Worm (Caenorhabditis elegans) whole organism, young adult: ENCODE data around the gene sre-32.

ENCODE experiments used
- B0019.2 ChIP-seq: fragments of 200-800 bp; sonication (Bioruptor generic); conservative IDR thresholded peaks from 2 replicates; pipeline ENCODE4 v1.3.6; 2022; ENCODE audit warnings: missing genetic modification reagents, missing genetic modification characterization, missing compliant biosample characterization
- F23B12.7 ChIP-seq: sonication (generic microtip); optimal IDR thresholded peaks from 2 replicates; lab custom pipeline; 2017; ENCODE audit warnings: missing genetic modification characterization, mild to moderate bottlenecking, missing compliant biosample characterization, antibody characterized with exemption, moderate library complexity; ENCODE audit not compliant: insufficient read depth
- F57A8.1 ChIP-seq: fragments of 200-800 bp; sonication (Bioruptor generic); optimal IDR thresholded peaks from 2 replicates; lab custom pipeline; 2018; ENCODE audit warnings: mild to moderate bottlenecking, missing genetic modification characterization, moderate library complexity, missing compliant biosample characterization
- K11D2.4 ChIP-seq: fragments of 200-800 bp; sonication (Bioruptor generic); IDR thresholded peaks from 2 replicates; pipeline ENCODE4 v1.3.6; 2022; ENCODE audit warnings: missing genetic modification reagents, missing genetic modification characterization, missing compliant biosample characterization
- T07F8.4 ChIP-seq: sonication (generic microtip); optimal IDR thresholded peaks from 2 replicates; lab custom pipeline; 2016; ENCODE audit warnings: mild to moderate bottlenecking, missing genetic modification characterization, moderate library complexity, missing compliant biosample characterization
- T26A5.8 ChIP-seq: sonication (generic microtip); optimal IDR thresholded peaks from 2 replicates; lab custom pipeline; 2016; ENCODE audit warnings: missing genetic modification characterization, missing compliant biosample characterization
- Y53F4B.3 ChIP-seq: fragments of 200-800 bp; sonication (Bioruptor generic); IDR thresholded peaks from 2 replicates; pipeline ENCODE4 v1.3.6; 2022; ENCODE audit warnings: missing genetic modification reagents, missing genetic modification characterization, missing compliant biosample characterization
- Y53G8AR.9 ChIP-seq: fragments of 200-800 bp; sonication (Bioruptor generic); conservative IDR thresholded peaks from 2 replicates; pipeline ENCODE4 v1.3.6; 2022; ENCODE audit warnings: missing genetic modification reagents, missing genetic modification characterization, missing compliant biosample characterization
- Y95B8A.8 ChIP-seq: fragments of 200-800 bp; sonication (Bioruptor generic); IDR thresholded peaks from 2 replicates; pipeline ENCODE4 v1.3.6; 2022; ENCODE audit warnings: missing genetic modification reagents, missing genetic modification characterization, missing compliant biosample characterization
- akir-1 ChIP-seq: fragments of 200-800 bp; sonication (Bioruptor generic); optimal IDR thresholded peaks from 2 replicates; lab custom pipeline; 2018; ENCODE audit warnings: mild to moderate bottlenecking, missing genetic modification characterization, moderate library complexity, missing compliant biosample characterization
- ama-1 ChIP-seq, 3 experiments: fragments of 150-350 bp in 1 of 3; sonication (generic microtip) in 2 of 3; optimal IDR thresholded peaks; 2 replicates each; lab custom pipeline; 2014 to 2018; ENCODE audit warnings: missing biosample characterization in 2 of 3, missing genetic modification characterization in 2 of 3, missing genetic modification reagents in 2 of 3
- attf-6 ChIP-seq: fragments of 200-800 bp; sonication (Bioruptor generic); IDR thresholded peaks from 2 replicates; pipeline ENCODE4 v1.3.6; 2022; ENCODE audit warnings: missing genetic modification reagents, missing genetic modification characterization, missing compliant biosample characterization
- die-1 ChIP-seq: sonication (generic microtip); optimal IDR thresholded peaks from 2 replicates; lab custom pipeline; 2016; ENCODE audit warnings: missing genotype, mild to moderate bottlenecking, missing genetic modification characterization, missing compliant biosample characterization
- dox-1 ChIP-seq: fragments of 200-800 bp; sonication (Bioruptor generic); IDR thresholded peaks from 2 replicates; pipeline ENCODE4 v1.3.6; 2022; ENCODE audit warnings: missing genetic modification reagents, missing genetic modification characterization, missing compliant biosample characterization
- dpff-1 ChIP-seq: sonication (generic microtip); optimal IDR thresholded peaks from 2 replicates; lab custom pipeline; 2017; ENCODE audit warnings: mild to moderate bottlenecking, missing genetic modification characterization, missing compliant biosample characterization
- dpl-1 ChIP-seq: fragments of 150-350 bp; optimal IDR thresholded peaks from 2 replicates; lab custom pipeline; 2014; ENCODE audit warnings: missing biosample characterization, missing genetic modification reagents, missing genetic modification characterization
- egl-44 ChIP-seq: fragments of 200-800 bp; sonication (Bioruptor generic); IDR thresholded peaks from 2 replicates; pipeline ENCODE4 v1.3.6; 2022; ENCODE audit warnings: missing genetic modification reagents, missing genetic modification characterization, missing compliant biosample characterization
- egrh-3 ChIP-seq: fragments of 200-800 bp; sonication (Bioruptor generic); IDR thresholded peaks from 2 replicates; pipeline ENCODE4 v1.3.6; 2022; ENCODE audit warnings: missing genetic modification reagents, missing genetic modification characterization, missing compliant biosample characterization
- gei-17 ChIP-seq: fragments of 200-800 bp; sonication (Bioruptor generic); optimal IDR thresholded peaks from 2 replicates; lab custom pipeline; 2018; ENCODE audit warnings: mild to moderate bottlenecking, missing genetic modification characterization, missing compliant biosample characterization
- him-1 ChIP-seq: sonication (generic microtip); optimal IDR thresholded peaks from 2 replicates; lab custom pipeline; 2016; ENCODE audit warnings: missing genotype, missing genetic modification reagents, missing genetic modification characterization, missing compliant biosample characterization
- hlh-12 ChIP-seq: sonication (generic microtip); optimal IDR thresholded peaks from 2 replicates; lab custom pipeline; 2016; ENCODE audit warnings: missing genetic modification characterization, missing compliant biosample characterization
- hrde-1 ChIP-seq: sonication (generic microtip); optimal IDR thresholded peaks from 2 replicates; lab custom pipeline; 2016; ENCODE audit warnings: missing genetic modification characterization, mild to moderate bottlenecking, missing compliant biosample characterization, moderate library complexity, missing genotype, missing genetic modification reagents, borderline replicate concordance
- lin-26 ChIP-seq: fragments of 200-800 bp; sonication (Bioruptor generic); IDR thresholded peaks from 2 replicates; pipeline ENCODE4 v1.3.6; 2022; ENCODE audit warnings: missing genetic modification reagents, missing genetic modification characterization, missing compliant biosample characterization
- mxl-1 ChIP-seq: sonication (generic microtip); optimal IDR thresholded peaks from 2 replicates; lab custom pipeline; 2016; ENCODE audit warnings: missing genetic modification characterization, missing compliant biosample characterization
- nfya-1 ChIP-seq: sonication (generic microtip); optimal IDR thresholded peaks from 2 replicates; lab custom pipeline; 2017; ENCODE audit warnings: antibody characterized with exemption, missing compliant biosample characterization, missing genetic modification characterization, borderline replicate concordance; ENCODE audit not compliant: insufficient read depth
- pbrm-1 ChIP-seq: fragments of 200-800 bp; sonication (Bioruptor generic); IDR thresholded peaks from 2 replicates; pipeline ENCODE4 v1.3.6; 2022; ENCODE audit warnings: missing genetic modification reagents, missing genetic modification characterization, missing compliant biosample characterization
- rec-8 ChIP-seq, 2 experiments: sonication (generic microtip); optimal IDR thresholded peaks; 2 replicates each; lab custom pipeline; 2016; ENCODE audit warnings: mild to moderate bottlenecking in 2 of 2, missing genetic modification characterization in 2 of 2, missing genetic modification reagents in 2 of 2, missing genotype in 2 of 2, missing biosample characterization in 1 of 2, missing compliant biosample characterization in 1 of 2, moderate library complexity in 1 of 2
- rpc-1 ChIP-seq, 2 experiments: fragments of 150-350 bp in 1 of 2; sonication (generic microtip) in 1 of 2; optimal IDR thresholded peaks; 2 replicates each; lab custom pipeline; 2014 to 2018; ENCODE audit warnings: missing biosample characterization in 1 of 2, missing genetic modification characterization in 1 of 2, missing genetic modification reagents in 1 of 2, missing genotype in 1 of 2
- sdz-38 ChIP-seq: sonication (generic microtip); optimal IDR thresholded peaks from 2 replicates; lab custom pipeline; 2016; ENCODE audit warnings: missing genotype, missing genetic modification characterization, missing compliant biosample characterization
- snpc-1.3 ChIP-seq: sonication (generic microtip); optimal IDR thresholded peaks from 2 replicates; lab custom pipeline; 2017; ENCODE audit warnings: missing genetic modification characterization, mild to moderate bottlenecking, missing compliant biosample characterization, antibody characterized with exemption, moderate library complexity, missing genotype, missing genetic modification reagents; ENCODE audit not compliant: insufficient read depth
- snpc-3.4 ChIP-seq: sonication (generic microtip); optimal IDR thresholded peaks from 2 replicates; lab custom pipeline; 2017; ENCODE audit warnings: missing genetic modification characterization, mild to moderate bottlenecking, missing compliant biosample characterization, antibody characterized with exemption, moderate library complexity, missing genotype, missing genetic modification reagents
- tbx-9 ChIP-seq: sonication (generic microtip); optimal IDR thresholded peaks from 2 replicates; lab custom pipeline; 2016; ENCODE audit warnings: borderline replicate concordance, missing genetic modification characterization, inconsistent platforms, missing compliant biosample characterization
- unc-62 ChIP-seq: fragments of 150-350 bp; optimal IDR thresholded peaks from 2 replicates; lab custom pipeline; 2014; ENCODE audit warnings: missing biosample characterization, missing genetic modification reagents, missing genetic modification characterization
- xnd-1 ChIP-seq: sonication (generic microtip); optimal IDR thresholded peaks from 2 replicates; lab custom pipeline; 2016; ENCODE audit warnings: missing genotype, missing genetic modification reagents, missing genetic modification characterization, missing compliant biosample characterization
- zfh-2 ChIP-seq: fragments of 200-800 bp; sonication (Bioruptor generic); conservative IDR thresholded peaks from 2 replicates; pipeline ENCODE4 v1.3.6; 2022; ENCODE audit warnings: missing genetic modification reagents, missing genetic modification characterization, missing compliant biosample characterization
- zim-3 ChIP-seq: sonication (generic microtip); optimal IDR thresholded peaks from 2 replicates; lab custom pipeline; 2017; ENCODE audit warnings: mild to moderate bottlenecking, missing genetic modification characterization, moderate library complexity, missing compliant biosample characterization

The sre-32 gene

ce11 chrII:12471138-12471855 is 14.8 kb upstream of the sre-32 start, which contains the start of the genes F15A4.5 and phat-8:
Gene F15A4.5, minus strand, starts transcription at chrII:12471238.
Gene phat-8, plus strand, starts transcription at chrII:12471805.
- no peak for TF ChIP-seq snpc-1.3 (tag; lab: Kevin White, UChicago)

ce11 chrII:12467047-12467446 is 10.5 kb upstream of the sre-32 start, which contains the start of gene srg-16:
Gene srg-16, plus strand, starts transcription at chrII:12467133.
- TF ChIP-seq nfya-1 (no peak), snpc-1.3 (tag; lab: Kevin White, UChicago) (no peak), T26A5.8 (tag; lab: Kevin White, UChicago) (no peak), Y53G8AR.9 (GFP tag; lab: Robert Waterston, UW) (no peak), akir-1 (GFP tag; lab: Kevin White, UChicago) (no peak), K11D2.4 (GFP tag; lab: Robert Waterston, UW) (no peak), him-1 (tag; lab: Kevin White, UChicago) (no peak), B0019.2 (GFP tag; lab: Robert Waterston, UW) (no peak), attf-6 (GFP tag; lab: Robert Waterston, UW) (no peak), hrde-1 (no peak), sdz-38 (tag; lab: Kevin White, UChicago) (no peak), egl-44 (GFP tag; lab: Robert Waterston, UW) (no peak), tbx-9 (tag; lab: Kevin White, UChicago) (no peak), die-1 (tag; lab: Kevin White, UChicago) (no peak)

- TF ChIP-seq him-1 (tag; lab: Kevin White, UChicago) (no peak), Y53F4B.3 (no peak), F57A8.1 (GFP tag; lab: Kevin White, UChicago) (no peak), zfh-2 (GFP tag; lab: Robert Waterston, UW) (no peak), dpl-1 (GFP tag; lab: Kevin White, UChicago) (no peak), rpc-1 (optimal IDR thresholded peaks at IDR 0.05; lab: Kevin White, UChicago) (no peak), rpc-1 (tag; optimal IDR thresholded peaks at IDR 0.05; lab: Kevin White, UChicago) (no peak), Y95B8A.8 (GFP tag; lab: Robert Waterston, UW) (no peak), rec-8 (tag; optimal IDR thresholded peaks at IDR 0.05; lab: Kevin White, UChicago) (no peak), F23B12.7 (tag; lab: Kevin White, UChicago) (no peak)
- TF ChIP-seq, all 124 proteins: peak for 0
Measured at ce11 chrII:12465557-12465956, 9.0 kb upstream of the sre-32 start, which contains the start of gene sre-37. Gene sre-37, plus strand, starts transcription at chrII:12465857.

- TF ChIP-seq lin-26 (GFP tag; lab: Robert Waterston, UW): no peak
- TF ChIP-seq gei-17 (GFP tag; lab: Kevin White, UChicago): no peak
- TF ChIP-seq snpc-3.4 (tag; lab: Kevin White, UChicago): no peak
- TF ChIP-seq hlh-12: no peak
- no peak for TF ChIP-seq pbrm-1 (GFP tag; lab: Robert Waterston, UW)
- no peak for TF ChIP-seq mxl-1
- no peak for TF ChIP-seq ama-1 (optimal IDR thresholded peaks at IDR 0.05; lab: Kevin White, UChicago)
- TF ChIP-seq ama-1 (GFP tag; optimal IDR thresholded peaks at IDR 0.05; lab: Kevin White, UChicago): no peak
- no peak for TF ChIP-seq egl-44 (GFP tag; lab: Robert Waterston, UW)
- TF ChIP-seq dpff-1 (tag; lab: Kevin White, UChicago): no peak
- no peak for TF ChIP-seq zim-3 (tag; lab: Kevin White, UChicago)
- no peak for TF ChIP-seq T07F8.4
- TF ChIP-seq unc-62: no peak
- TF ChIP-seq egrh-3 (GFP tag; lab: Robert Waterston, UW): no peak
- TF ChIP-seq xnd-1 (tag; lab: Kevin White, UChicago): no peak
- no peak for TF ChIP-seq F57A8.1 (GFP tag; lab: Kevin White, UChicago)
- no peak for TF ChIP-seq dox-1
- no peak for TF ChIP-seq attf-6 (GFP tag; lab: Robert Waterston, UW)
Measured at ce11 chrII:12462244-12462643, 5.7 kb upstream of the sre-32 start, which contains the start of gene F15A4.2. Gene F15A4.2, plus strand, starts transcription at chrII:12462544.
